Worm (Caenorhabditis elegans) whole organism, early embryonic: ENCODE measurements around the gene C33H5.13.

Source experiments
- B0310.2 ChIP-seq: sonication (generic microtip); optimal IDR thresholded peaks from 2 replicates; lab custom pipeline; 2016; ENCODE audit warnings: mild to moderate bottlenecking, missing genetic modification characterization, missing compliant biosample characterization
- F13C5.2 ChIP-seq: sonication (generic microtip); optimal IDR thresholded peaks from 2 replicates; lab custom pipeline; 2017; ENCODE audit warnings: mild to moderate bottlenecking, missing genetic modification characterization, inconsistent platforms, missing compliant biosample characterization
- aly-1 ChIP-seq: sonication (generic microtip); optimal IDR thresholded peaks from 2 replicates; lab custom pipeline; 2016; ENCODE audit warnings: missing genetic modification characterization, missing compliant biosample characterization
- ama-1 ChIP-seq: fragments of 150-350 bp; optimal IDR thresholded peaks from 2 replicates; lab custom pipeline; 2014
- ceh-13 ChIP-seq: fragments of 200-800 bp; sonication (Bioruptor generic); optimal IDR thresholded peaks from 2 replicates; lab custom pipeline; 2018; ENCODE audit warnings: mild to moderate bottlenecking, missing genetic modification characterization, missing compliant biosample characterization
- ceh-36 ChIP-seq: sonication (generic microtip); optimal IDR thresholded peaks from 2 replicates; lab custom pipeline; 2016; ENCODE audit warnings: missing genetic modification characterization, inconsistent platforms, missing compliant biosample characterization
- ets-7 ChIP-seq: sonication (generic microtip); optimal IDR thresholded peaks from 2 replicates; lab custom pipeline; 2016; ENCODE audit warnings: missing genotype, missing genetic modification characterization, missing compliant biosample characterization
- flt-1 ChIP-seq: fragments of 200-800 bp; sonication (Bioruptor generic); IDR thresholded peaks from 2 replicates; pipeline ENCODE4 v1.3.6; 2022; ENCODE audit warnings: missing genetic modification characterization, missing compliant biosample characterization
- hmbx-1 ChIP-seq: sonication (generic microtip); optimal IDR thresholded peaks from 2 replicates; lab custom pipeline; 2016; ENCODE audit warnings: mild to moderate bottlenecking, missing genetic modification characterization, missing compliant biosample characterization
- hmg-4 ChIP-seq: fragments of 200-800 bp; sonication (Bioruptor generic); optimal IDR thresholded peaks from 2 replicates; lab custom pipeline; 2018; ENCODE audit warnings: mild to moderate bottlenecking, missing genetic modification characterization, missing compliant biosample characterization
- hnd-1 ChIP-seq: sonication (generic microtip); optimal IDR thresholded peaks from 2 replicates; lab custom pipeline; 2016; ENCODE audit warnings: missing genetic modification characterization, missing compliant biosample characterization
- pes-1 ChIP-seq: fragments of 200-800 bp; sonication (Bioruptor generic); IDR thresholded peaks from 2 replicates; pipeline ENCODE4 v1.3.6; 2022; ENCODE audit warnings: missing genetic modification reagents, missing genetic modification characterization, missing compliant biosample characterization
- scrt-1 ChIP-seq: fragments of 200-800 bp; sonication (Bioruptor generic); IDR thresholded peaks from 2 replicates; pipeline ENCODE4 v1.3.6; 2022; ENCODE audit warnings: missing genetic modification characterization, missing compliant biosample characterization
- sea-1 ChIP-seq: fragments of 200-800 bp; sonication (Bioruptor generic); conservative IDR thresholded peaks from 2 replicates; pipeline ENCODE4 v1.3.6; 2022; ENCODE audit warnings: missing genetic modification characterization, missing compliant biosample characterization
- tbx-11 ChIP-seq: fragments of 200-800 bp; sonication (Bioruptor generic); IDR thresholded peaks from 2 replicates; pipeline ENCODE4 v1.3.6; 2022; ENCODE audit warnings: missing genetic modification characterization, missing compliant biosample characterization
- tbx-37 ChIP-seq: fragments of 200-800 bp; sonication (Bioruptor generic); conservative IDR thresholded peaks from 2 replicates; pipeline ENCODE4 v1.3.6; 2022; ENCODE audit warnings: missing genetic modification reagents, missing genetic modification characterization, missing compliant biosample characterization
- tra-4 ChIP-seq: sonication (generic microtip); optimal IDR thresholded peaks from 2 replicates; lab custom pipeline; 2017; ENCODE audit warnings: missing genetic modification characterization, missing compliant biosample characterization

Gene C33H5.13

DNA sequence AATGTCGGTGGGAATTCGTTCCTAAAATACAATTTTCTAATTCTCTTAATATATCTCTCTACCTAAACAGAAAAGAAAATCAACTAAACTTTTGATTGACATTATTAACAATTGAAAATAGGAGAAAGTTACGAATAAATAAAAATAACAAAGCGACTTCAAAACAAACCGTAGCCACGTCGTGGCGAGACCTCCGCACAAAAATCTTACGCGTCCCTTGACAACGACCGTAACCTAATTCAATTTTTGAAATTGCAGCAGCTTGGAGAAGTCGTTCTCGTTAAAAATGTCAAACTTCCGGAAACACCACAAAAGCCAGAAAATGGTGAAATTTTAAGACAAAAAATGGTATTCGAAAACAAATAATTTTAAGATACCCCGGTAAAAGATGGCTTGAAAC lies 27.7 kb downstream of the C33H5.13 start:
- TF ChIP-seq scrt-1 (GFP tag; lab: Robert Waterston, UW) (no peak), ets-7 (tag; lab: Kevin White, UChicago) (no peak), F13C5.2 (tag; lab: Kevin White, UChicago) (no peak), ceh-13 (GFP tag; lab: Kevin White, UChicago) (no peak), hmg-4 (GFP tag; lab: Kevin White, UChicago) (no peak), hnd-1 (tag; lab: Kevin White, UChicago) (no peak), sea-1 (no peak), tra-4 (no peak), aly-1 (tag; lab: Kevin White, UChicago) (no peak), hmbx-1 (tag; lab: Kevin White, UChicago) (no peak), ama-1 (no peak), flt-1 (GFP tag; lab: Robert Waterston, UW) (no peak)

DNA sequence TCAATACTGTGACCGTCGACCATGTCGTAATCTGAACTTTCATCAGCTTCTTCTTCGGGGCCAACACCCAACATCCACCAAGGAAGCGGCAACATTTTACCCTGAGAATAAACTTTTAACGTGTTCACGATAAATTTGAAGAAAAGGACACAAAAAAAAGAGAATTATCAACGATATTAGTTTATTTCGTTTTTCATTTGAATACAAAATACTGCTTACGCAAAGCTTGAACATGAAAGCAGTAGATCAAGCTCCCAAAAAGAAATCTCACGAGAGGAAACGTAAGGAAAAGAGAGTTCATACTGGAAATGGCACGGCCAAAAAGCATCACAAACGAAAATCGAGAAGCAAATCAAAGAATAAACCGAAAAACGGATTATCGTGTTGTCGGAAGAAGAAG lies 28.3 kb downstream of the C33H5.13 start, which contains the start of the genes C46A5.6 and C46A5.1:
Gene C46A5.6 (minus strand): TSS at position 101 of the 400 bp plus-strand sequence.
Gene C46A5.1 (plus strand): TSS at position 184 of the 400 bp plus-strand sequence.
- no peak for TF ChIP-seq F13C5.2 (tag; lab: Kevin White, UChicago)
- TF ChIP-seq ama-1, result no peak
- TF ChIP-seq sea-1, result no peak
- TF ChIP-seq tbx-11 (GFP tag; lab: Robert Waterston, UW), result no peak
- no peak for TF ChIP-seq B0310.2 (tag; lab: Kevin White, UChicago)
- TF ChIP-seq ceh-13 (GFP tag; lab: Kevin White, UChicago), result no peak
- no peak for TF ChIP-seq ceh-36
- no peak for TF ChIP-seq hnd-1 (tag; lab: Kevin White, UChicago)
- no peak for TF ChIP-seq hmbx-1 (tag; lab: Kevin White, UChicago)
- TF ChIP-seq aly-1 (tag; lab: Kevin White, UChicago), result no peak
- no peak for TF ChIP-seq flt-1 (GFP tag; lab: Robert Waterston, UW)

DNA sequence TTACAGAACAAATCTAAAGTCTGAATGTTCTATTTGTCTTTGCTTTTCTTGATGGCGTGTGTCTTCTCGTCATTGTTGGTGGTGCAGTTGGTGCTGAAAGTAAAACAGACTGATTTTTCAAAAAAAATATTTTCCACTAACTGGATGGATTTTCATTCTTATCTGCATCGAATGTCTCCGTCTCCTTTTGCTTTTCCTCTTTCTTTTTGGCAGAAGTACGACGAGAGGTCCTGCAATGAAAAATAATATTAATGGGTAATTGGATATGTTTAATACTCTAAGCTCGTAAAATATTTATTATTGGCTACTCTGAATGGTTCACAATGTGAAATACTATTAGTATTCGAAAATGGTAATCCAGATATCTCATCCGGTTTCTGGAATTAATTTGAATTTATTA lies 31.9 kb downstream of the C33H5.13 start, which contains the start of gene del-7:
Gene del-7 (plus strand): TSS at position 301 of the 400 bp plus-strand sequence.
- no peak for TF ChIP-seq ceh-13 (GFP tag; lab: Kevin White, UChicago)
- no peak for TF ChIP-seq B0310.2 (tag; lab: Kevin White, UChicago)
- no peak for TF ChIP-seq F13C5.2 (tag; lab: Kevin White, UChicago)
- no peak for TF ChIP-seq ets-7 (tag; lab: Kevin White, UChicago)
- no peak for TF ChIP-seq hmbx-1 (tag; lab: Kevin White, UChicago)
- TF ChIP-seq sea-1, result no peak
- no peak for TF ChIP-seq hnd-1 (tag; lab: Kevin White, UChicago)
- no peak for TF ChIP-seq hmg-4 (GFP tag; lab: Kevin White, UChicago)
- TF ChIP-seq ama-1, result no peak
- no peak for TF ChIP-seq pes-1 (GFP tag; lab: Robert Waterston, UW)
- TF ChIP-seq tra-4, result no peak
- TF ChIP-seq aly-1 (tag; lab: Kevin White, UChicago), result no peak

DNA sequence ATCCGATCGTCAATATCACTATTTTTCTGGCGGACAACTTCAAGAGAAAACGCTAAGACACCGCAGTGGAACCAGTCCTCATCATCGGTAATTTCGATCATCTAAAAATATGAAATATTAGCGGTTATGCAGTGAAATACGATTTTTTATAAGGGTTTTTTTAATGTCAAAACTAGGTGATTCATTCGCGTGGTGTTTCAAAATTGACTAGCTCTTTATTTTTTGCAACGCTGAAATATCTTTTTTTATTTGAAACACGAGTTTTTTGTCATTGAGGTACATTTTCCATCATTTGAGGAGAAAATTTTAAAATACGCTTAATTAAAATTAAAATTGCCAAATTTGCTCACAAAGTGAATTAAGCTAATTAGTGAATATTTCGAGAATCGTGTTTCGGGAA lies 32.5 kb downstream of the C33H5.13 start, which contains the start of gene dsb-3:
Gene dsb-3 (minus strand): TSS at position 101 of the 400 bp plus-strand sequence.
- TF ChIP-seq tbx-37 (GFP tag; lab: Robert Waterston, UW), result no peak
- TF ChIP-seq B0310.2 (tag; lab: Kevin White, UChicago), result no peak
- TF ChIP-seq ceh-13 (GFP tag; lab: Kevin White, UChicago), result no peak
- no peak for TF ChIP-seq hmbx-1 (tag; lab: Kevin White, UChicago)
- TF ChIP-seq aly-1 (tag; lab: Kevin White, UChicago), result no peak
- TF ChIP-seq tbx-11 (GFP tag; lab: Robert Waterston, UW), result no peak
- no peak for TF ChIP-seq hmg-4 (GFP tag; lab: Kevin White, UChicago)
- no peak for TF ChIP-seq tra-4
- TF ChIP-seq ets-7 (tag; lab: Kevin White, UChicago), result no peak
- TF ChIP-seq flt-1 (GFP tag; lab: Robert Waterston, UW), result no peak
- TF ChIP-seq ceh-36, result no peak

DNA sequence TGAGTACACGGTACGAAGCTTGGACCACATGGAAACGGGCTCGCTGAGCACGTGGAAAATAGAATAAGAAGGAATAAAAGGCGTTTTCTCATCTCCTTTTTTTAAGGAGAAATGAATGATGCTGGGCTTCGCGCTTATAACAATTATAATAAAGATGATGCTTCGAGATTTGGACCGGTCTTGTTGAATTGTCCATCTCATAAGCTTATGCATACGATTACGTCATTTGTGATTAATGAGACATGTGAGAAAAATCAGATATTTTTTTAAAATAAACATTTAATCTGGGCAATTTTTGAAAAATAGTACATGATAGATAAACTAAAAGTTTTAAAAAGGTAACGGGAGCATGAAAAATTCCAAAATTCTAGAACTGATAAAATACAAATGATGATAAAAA lies 34.8 kb downstream of the C33H5.13 start, which contains the start of gene C46A5.4:
Gene C46A5.4 (minus strand): TSS at position 101 of the 400 bp plus-strand sequence.
- TF ChIP-seq hnd-1 (tag; lab: Kevin White, UChicago) (no peak), ama-1 (no peak), pes-1 (GFP tag; lab: Robert Waterston, UW) (no peak), F13C5.2 (tag; lab: Kevin White, UChicago) (no peak), aly-1 (tag; lab: Kevin White, UChicago) (no peak), hmg-4 (GFP tag; lab: Kevin White, UChicago) (no peak), ets-7 (tag; lab: Kevin White, UChicago) (no peak), B0310.2 (tag; lab: Kevin White, UChicago) (no peak), ceh-36 (no peak), tbx-11 (GFP tag; lab: Robert Waterston, UW) (no peak), tra-4 (no peak), tbx-37 (GFP tag; lab: Robert Waterston, UW) (no peak), hmbx-1 (tag; lab: Kevin White, UChicago) (no peak), sea-1 (no peak), ceh-13 (GFP tag; lab: Kevin White, UChicago) (no peak), scrt-1 (GFP tag; lab: Robert Waterston, UW) (no peak)

DNA sequence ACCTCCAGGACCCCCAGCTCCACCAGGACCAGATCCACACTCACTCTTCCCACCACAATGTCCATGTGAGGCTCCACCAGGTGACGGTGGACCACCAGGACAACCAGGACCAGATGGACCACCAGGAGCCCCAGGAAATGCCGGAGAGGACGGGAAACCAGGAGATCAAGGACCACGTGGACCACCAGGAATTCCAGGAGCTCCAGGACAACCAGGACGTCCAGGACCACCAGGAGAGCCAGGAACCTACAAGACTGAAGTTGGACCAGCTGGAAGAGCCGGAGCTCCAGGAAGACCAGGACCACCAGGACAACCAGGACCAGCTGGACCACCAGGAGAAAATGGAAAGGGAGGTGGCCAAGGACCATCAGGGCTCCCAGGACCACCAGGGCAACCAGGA lies 37.9 kb downstream of the C33H5.13 start:
- no peak for TF ChIP-seq tbx-37 (GFP tag; lab: Robert Waterston, UW)
- TF ChIP-seq sea-1, result no peak
- no peak for TF ChIP-seq B0310.2 (tag; lab: Kevin White, UChicago)
- no peak for TF ChIP-seq scrt-1 (GFP tag; lab: Robert Waterston, UW)
- TF ChIP-seq ceh-13 (GFP tag; lab: Kevin White, UChicago), result no peak
- no peak for TF ChIP-seq tra-4
- no peak for TF ChIP-seq ets-7 (tag; lab: Kevin White, UChicago)
- TF ChIP-seq F13C5.2 (tag; lab: Kevin White, UChicago), result no peak
- no peak for TF ChIP-seq flt-1 (GFP tag; lab: Robert Waterston, UW)
- no peak for TF ChIP-seq tbx-11 (GFP tag; lab: Robert Waterston, UW)
- no peak for TF ChIP-seq hmbx-1 (tag; lab: Kevin White, UChicago)
- TF ChIP-seq ama-1, result no peak
- no peak for TF ChIP-seq pes-1 (GFP tag; lab: Robert Waterston, UW)
- no peak for TF ChIP-seq ceh-36
- no peak for TF ChIP-seq hmg-4 (GFP tag; lab: Kevin White, UChicago)
- TF ChIP-seq hnd-1 (tag; lab: Kevin White, UChicago), result no peak
- no peak for TF ChIP-seq aly-1 (tag; lab: Kevin White, UChicago)
